Worm (Caenorhabditis elegans) whole organism, L4 larva: Measurements from ENCODE around the gene catp-8.

Experiments
- F26F4.8 ChIP-seq: fragments of 200-800 bp; sonication (Bioruptor generic); conservative IDR thresholded peaks from 2 replicates; pipeline ENCODE4 v1.3.6; 2022; ENCODE audit warnings: missing genetic modification characterization, missing compliant biosample characterization
- F44E2.7 ChIP-seq: fragments of 200-800 bp; sonication (Bioruptor generic); IDR thresholded peaks from 2 replicates; pipeline ENCODE4 v2.1.2; 2022; ENCODE audit warnings: missing genetic modification characterization, missing compliant biosample characterization
- F49E8.2 ChIP-seq: sonication (generic microtip); optimal IDR thresholded peaks from 2 replicates; lab custom pipeline; 2016; ENCODE audit warnings: missing compliant biosample characterization, mild to moderate bottlenecking, missing genetic modification characterization, borderline replicate concordance
- T26A8.4 ChIP-seq: fragments of 200-800 bp; sonication (Bioruptor generic); IDR thresholded peaks from 2 replicates; pipeline ENCODE4 v1.3.6; 2022; ENCODE audit warnings: missing genetic modification characterization, missing compliant biosample characterization
- Y48G9A.11 ChIP-seq: fragments of 200-800 bp; sonication (Bioruptor generic); IDR thresholded peaks from 2 replicates; pipeline ENCODE4 v1.3.6; 2022; ENCODE audit warnings: missing genetic modification reagents, missing genetic modification characterization, missing compliant biosample characterization
- Y75B8A.6 ChIP-seq: fragments of 200-800 bp; sonication (Bioruptor generic); IDR thresholded peaks from 2 replicates; pipeline ENCODE4 v1.3.6; 2022; ENCODE audit warnings: missing genetic modification reagents, missing genetic modification characterization, missing compliant biosample characterization
- ZK337.2 ChIP-seq: fragments of 200-800 bp; sonication (Bioruptor generic); IDR thresholded peaks from 2 replicates; pipeline ENCODE4 v1.3.6; 2022; ENCODE audit warnings: missing genetic modification reagents, missing genetic modification characterization, missing compliant biosample characterization
- ZK546.5 ChIP-seq, 2 experiments: sonication (generic microtip); optimal IDR thresholded peaks; 2 replicates each; lab custom pipeline; 2017; ENCODE audit warnings: missing biosample characterization in 2 of 2, missing genetic modification characterization in 2 of 2
- ama-1 ChIP-seq: fragments of 150-350 bp; optimal IDR thresholded peaks from 2 replicates; lab custom pipeline; 2014; ENCODE audit warnings: inconsistent platforms, mixed read lengths
- ceh-28 ChIP-seq: fragments of 150-350 bp; optimal IDR thresholded peaks from 2 replicates; lab custom pipeline; 2014; ENCODE audit warnings: missing biosample characterization, missing genetic modification reagents, missing genetic modification characterization
- ceh-44 ChIP-seq: fragments of 200-800 bp; sonication (Bioruptor generic); IDR thresholded peaks from 2 replicates; pipeline ENCODE4 v1.3.6; 2022; ENCODE audit warnings: missing genetic modification reagents, missing genetic modification characterization, missing compliant biosample characterization
- ctbp-1 ChIP-seq: fragments of 200-800 bp; sonication (Bioruptor generic); IDR thresholded peaks from 2 replicates; pipeline ENCODE4 v1.3.6; 2022; ENCODE audit warnings: missing genetic modification reagents, missing genetic modification characterization, missing compliant biosample characterization
- daf-12 ChIP-seq: fragments of 150-350 bp; optimal IDR thresholded peaks from 2 replicates; lab custom pipeline; 2014; ENCODE audit warnings: missing biosample characterization, missing genetic modification reagents, missing genetic modification characterization
- daf-19 ChIP-seq: fragments of 200-800 bp; sonication (Bioruptor generic); conservative IDR thresholded peaks from 2 replicates; pipeline ENCODE4 v1.3.6; 2022; ENCODE audit warnings: missing genetic modification characterization, missing compliant biosample characterization
- duxl-1 ChIP-seq: sonication (generic microtip); optimal IDR thresholded peaks from 2 replicates; lab custom pipeline; 2016; ENCODE audit warnings: mild to moderate bottlenecking, missing genetic modification characterization, moderate library complexity, missing compliant biosample characterization; ENCODE audit not compliant: poor library complexity
- dve-1 ChIP-seq: sonication (generic microtip); optimal IDR thresholded peaks from 2 replicates; lab custom pipeline; 2017; ENCODE audit warnings: antibody characterized with exemption, mild to moderate bottlenecking, missing genetic modification characterization, missing compliant biosample characterization; ENCODE audit not compliant: insufficient read depth
- egl-27 ChIP-seq: sonication (generic microtip); optimal IDR thresholded peaks from 3 replicates; lab custom pipeline; 2017; ENCODE audit warnings: missing biosample characterization, missing genetic modification reagents, missing genetic modification characterization
- egl-43 ChIP-seq: fragments of 200-800 bp; sonication (Bioruptor generic); IDR thresholded peaks from 2 replicates; pipeline ENCODE4 v1.3.6; 2022; ENCODE audit warnings: missing genetic modification reagents, missing genetic modification characterization, missing compliant biosample characterization
- fos-1 ChIP-seq: fragments of 150-350 bp; optimal IDR thresholded peaks from 2 replicates; lab custom pipeline; 2014; ENCODE audit warnings: missing biosample characterization, missing genetic modification characterization
- gei-8 ChIP-seq: fragments of 200-800 bp; sonication (Bioruptor generic); optimal IDR thresholded peaks from 2 replicates; lab custom pipeline; 2018; ENCODE audit warnings: mild to moderate bottlenecking, missing genetic modification characterization, missing compliant biosample characterization
- hmg-1.1 ChIP-seq: fragments of 200-800 bp; sonication (Bioruptor generic); IDR thresholded peaks from 2 replicates; pipeline ENCODE4 v1.3.6; 2022; ENCODE audit warnings: missing genetic modification reagents, missing genetic modification characterization, missing compliant biosample characterization
- jun-1 ChIP-seq: fragments of 150-350 bp; optimal IDR thresholded peaks from 2 replicates; lab custom pipeline; 2014; ENCODE audit warnings: missing biosample characterization, missing genetic modification reagents, missing genetic modification characterization
- lim-7 ChIP-seq: fragments of 200-800 bp; sonication (Bioruptor generic); IDR thresholded peaks from 2 replicates; pipeline ENCODE4 v1.3.6; 2022; ENCODE audit warnings: missing genetic modification characterization, missing compliant biosample characterization
- lin-13 ChIP-seq: fragments of 150-350 bp; optimal IDR thresholded peaks from 2 replicates; lab custom pipeline; 2014; ENCODE audit warnings: missing biosample characterization, missing genetic modification reagents, missing genetic modification characterization
- lin-15B ChIP-seq: fragments of 150-350 bp; sonication (generic microtip); optimal IDR thresholded peaks from 3 replicates; lab custom pipeline; 2014; ENCODE audit warnings: missing biosample characterization, missing genetic modification characterization
- lin-38 ChIP-seq: fragments of 200-800 bp; sonication (Bioruptor generic); IDR thresholded peaks from 2 replicates; pipeline ENCODE4 v1.3.6; 2022; ENCODE audit warnings: missing genetic modification reagents, missing genetic modification characterization, missing compliant biosample characterization
- lin-39 ChIP-seq: fragments of 150-350 bp; optimal IDR thresholded peaks from 2 replicates; lab custom pipeline; 2014; ENCODE audit warnings: missing biosample characterization, missing genetic modification reagents, missing genetic modification characterization
- madf-5 ChIP-seq, 2 experiments: fragments of 200-800 bp; sonication (Bioruptor generic); IDR thresholded peaks; 2 replicates each; pipeline ENCODE4 v1.3.6; 2022; ENCODE audit warnings: missing compliant biosample characterization in 2 of 2, missing genetic modification characterization in 2 of 2
- mdl-1 ChIP-seq, 2 experiments: fragments of 150-350 bp in 1 of 2; sonication (generic microtip) in 1 of 2; optimal IDR thresholded peaks; 2 replicates each; lab custom pipeline; 2014 to 2017; ENCODE audit warnings: missing biosample characterization in 2 of 2, missing genetic modification characterization in 2 of 2
- mep-1 ChIP-seq: fragments of 150-350 bp; sonication (generic microtip); optimal IDR thresholded peaks from 3 replicates; lab custom pipeline; 2014; ENCODE audit warnings: missing biosample characterization, missing genetic modification characterization
- mes-2 ChIP-seq: sonication (generic microtip); optimal IDR thresholded peaks from 2 replicates; lab custom pipeline; 2016; ENCODE audit warnings: missing genotype, mild to moderate bottlenecking, missing genetic modification characterization, missing compliant biosample characterization; ENCODE audit not compliant: poor library complexity, severe bottlenecking
- nhr-11 ChIP-seq: fragments of 150-350 bp; optimal IDR thresholded peaks from 2 replicates; lab custom pipeline; 2014; ENCODE audit warnings: missing biosample characterization, missing genetic modification characterization
- nhr-111 ChIP-seq: fragments of 200-800 bp; sonication (Bioruptor generic); optimal IDR thresholded peaks from 2 replicates; lab custom pipeline; 2018; ENCODE audit warnings: mild to moderate bottlenecking, missing genetic modification characterization, missing compliant biosample characterization
- nhr-25 ChIP-seq: sonication (generic microtip); optimal IDR thresholded peaks from 2 replicates; lab custom pipeline; 2017; ENCODE audit warnings: missing genetic modification characterization, mild to moderate bottlenecking, missing compliant biosample characterization, antibody characterized with exemption, moderate library complexity, borderline replicate concordance; ENCODE audit not compliant: insufficient read depth
- nhr-41 ChIP-seq: fragments of 200-800 bp; sonication (Bioruptor generic); IDR thresholded peaks from 2 replicates; pipeline ENCODE4 v1.3.6; 2022; ENCODE audit warnings: missing genetic modification reagents, missing genetic modification characterization, missing compliant biosample characterization
- nhr-6 ChIP-seq: fragments of 150-350 bp; optimal IDR thresholded peaks from 2 replicates; lab custom pipeline; 2014; ENCODE audit warnings: missing biosample characterization, missing genetic modification characterization
- nhr-77 ChIP-seq: fragments of 150-350 bp; optimal IDR thresholded peaks from 2 replicates; lab custom pipeline; 2014; ENCODE audit warnings: missing biosample characterization, missing genetic modification characterization
- pha-4 ChIP-seq, 2 experiments: fragments of 150-350 bp in 1 of 2; fragments of 200-800 bp in 1 of 2; sonication (Bioruptor generic) in 1 of 2; IDR thresholded peaks in 1 of 2; optimal IDR thresholded peaks in 1 of 2; 2 replicates each; pipeline versions ENCODE4 v1.3.6 to Lab custom; 2014 to 2022; ENCODE audit warnings: missing genetic modification characterization in 2 of 2, missing genetic modification reagents in 2 of 2, missing biosample characterization in 1 of 2, missing compliant biosample characterization in 1 of 2
- php-3 ChIP-seq: fragments of 200-800 bp; sonication (Bioruptor generic); IDR thresholded peaks from 2 replicates; pipeline ENCODE4 v1.3.6; 2022; ENCODE audit warnings: missing genetic modification reagents, missing genetic modification characterization, missing compliant biosample characterization
- pqm-1 ChIP-seq: sonication (generic microtip); optimal IDR thresholded peaks from 2 replicates; lab custom pipeline; 2017; ENCODE audit warnings: missing biosample characterization, missing genetic modification characterization
- rbr-2 ChIP-seq: sonication (generic microtip); optimal IDR thresholded peaks from 2 replicates; lab custom pipeline; 2016; ENCODE audit warnings: missing genotype, missing genetic modification characterization, missing compliant biosample characterization
- set-16 ChIP-seq: fragments of 200-800 bp; sonication (Bioruptor generic); IDR thresholded peaks from 2 replicates; pipeline ENCODE4 v1.3.6; 2022; ENCODE audit warnings: missing genetic modification reagents, missing genetic modification characterization, missing compliant biosample characterization
- skn-1 ChIP-seq: fragments of 150-350 bp; optimal IDR thresholded peaks from 2 replicates; lab custom pipeline; 2014; ENCODE audit warnings: missing biosample characterization, missing genetic modification characterization
- spr-3 ChIP-seq: fragments of 200-800 bp; sonication (Bioruptor generic); optimal IDR thresholded peaks from 2 replicates; lab custom pipeline; 2018; ENCODE audit warnings: mild to moderate bottlenecking, missing genetic modification characterization, missing compliant biosample characterization
- unc-130 ChIP-seq: sonication (generic microtip); optimal IDR thresholded peaks from 2 replicates; lab custom pipeline; 2016; ENCODE audit warnings: missing genetic modification reagents, missing genetic modification characterization, missing compliant biosample characterization
- unc-62 ChIP-seq, 3 experiments: fragments of 150-350 bp in 1 of 3; sonication (generic microtip); optimal IDR thresholded peaks in 2 of 3; peaks in 1 of 3; 1 replicate in 1 of 3; 2 replicates in 2 of 3; lab custom pipeline; 2014 to 2017; ENCODE audit warnings: missing biosample characterization in 3 of 3, missing genetic modification characterization in 3 of 3, missing genetic modification reagents in 3 of 3, missing genotype in 1 of 3
- zfp-2 ChIP-seq: sonication (generic microtip); optimal IDR thresholded peaks from 2 replicates; lab custom pipeline; 2016; ENCODE audit warnings: mild to moderate bottlenecking, missing genetic modification characterization, missing compliant biosample characterization
- zfp-3 ChIP-seq: fragments of 200-800 bp; sonication (Bioruptor generic); conservative IDR thresholded peaks from 2 replicates; pipeline ENCODE4 v1.3.6; 2022; ENCODE audit warnings: missing genetic modification reagents, missing genetic modification characterization, missing compliant biosample characterization
- zip-11 ChIP-seq: fragments of 200-800 bp; sonication (Bioruptor generic); IDR thresholded peaks from 2 replicates; pipeline ENCODE4 v1.3.6; 2022; ENCODE audit warnings: missing genetic modification characterization, missing compliant biosample characterization
- zip-2 ChIP-seq: fragments of 150-350 bp; optimal IDR thresholded peaks from 2 replicates; lab custom pipeline; 2014; ENCODE audit warnings: missing biosample characterization, missing genetic modification characterization
- ztf-11 ChIP-seq: fragments of 150-350 bp; optimal IDR thresholded peaks from 2 replicates; lab custom pipeline; 2014; ENCODE audit warnings: missing biosample characterization, missing genetic modification characterization

catp-8 gene

ce11 chrIV:11433709-11434108 lies 45.3 kb downstream of the catp-8 start (continued):
- TF ChIP-seq ztf-11, result no peak
- TF ChIP-seq unc-62 (GFP tag; optimal IDR thresholded peaks at IDR 0.05 in 1 of 2; lab: Kevin White, UChicago), result peak in 1 of 2 experiments; percentile 21
- TF ChIP-seq unc-62 (tag; optimal IDR thresholded peaks at IDR 0.05; lab: Kevin White, UChicago), result no peak
- peak; percentile 28 for TF ChIP-seq nhr-77 (tag; lab: Kevin White, UChicago)
- no peak for TF ChIP-seq nhr-41 (GFP tag; lab: Robert Waterston, UW)
- no peak for TF ChIP-seq nhr-25 (tag; lab: Kevin White, UChicago)
- TF ChIP-seq nhr-6, result peak; percentile 14
- no peak for TF ChIP-seq F44E2.7 (GFP tag; lab: Robert Waterston, UW)
- TF ChIP-seq gei-8 (GFP tag; lab: Kevin White, UChicago), result no peak
- TF ChIP-seq ZK546.5 (tag; optimal IDR thresholded peaks at IDR 0.05; lab: Kevin White, UChicago), result no peak
- TF ChIP-seq php-3, result no peak
- no peak for TF ChIP-seq F49E8.2
- peak; percentile 79 for TF ChIP-seq rbr-2 (tag; lab: Kevin White, UChicago)
- TF ChIP-seq daf-19 (GFP tag; lab: Robert Waterston, UW), result no peak
- no peak for TF ChIP-seq lim-7 (GFP tag; lab: Robert Waterston, UW)
- peak; percentile 61 for TF ChIP-seq ctbp-1 (GFP tag; lab: Robert Waterston, UW)
- no peak for TF ChIP-seq F26F4.8 (GFP tag; lab: Robert Waterston, UW)
- no peak for TF ChIP-seq zfp-3 (GFP tag; lab: Robert Waterston, UW)
- no peak for TF ChIP-seq mes-2 (tag; lab: Kevin White, UChicago)
- TF ChIP-seq ceh-28 (tag; lab: Kevin White, UChicago), result peak; percentile 39
- TF ChIP-seq set-16 (GFP tag; lab: Robert Waterston, UW), result no peak
- TF ChIP-seq nhr-111 (GFP tag; lab: Kevin White, UChicago), result no peak
- no peak for TF ChIP-seq fos-1 (tag; lab: Kevin White, UChicago)
- TF ChIP-seq T26A8.4 (GFP tag; lab: Robert Waterston, UW), result 0 out of 2 replicates have a peak, but pooled peaks have one; percentile 28
- TF ChIP-seq lin-39 (tag; lab: Kevin White, UChicago), result no peak
- TF ChIP-seq zip-2 (tag; lab: Kevin White, UChicago), result no peak
- no peak for TF ChIP-seq egl-43 (GFP tag; lab: Robert Waterston, UW)
- TF ChIP-seq unc-130 (GFP tag; lab: Kevin White, UChicago), result no peak
- peak; percentile 80 for TF ChIP-seq mep-1 (tag; lab: Kevin White, UChicago)
- no peak for TF ChIP-seq spr-3 (GFP tag; lab: Kevin White, UChicago)
- peak; percentile 57; the same call in 1 of the 2 replicates for TF ChIP-seq hmg-1.1
- TF ChIP-seq duxl-1 (tag; lab: Kevin White, UChicago), result no peak
- TF ChIP-seq zip-11 (GFP tag; lab: Robert Waterston, UW), result no peak
- no peak for TF ChIP-seq ZK337.2
- no peak for TF ChIP-seq Y75B8A.6
- no peak for TF ChIP-seq mdl-1 (tag; optimal IDR thresholded peaks at IDR 0.05; lab: Kevin White, UChicago)
- peak; percentile 53 for TF ChIP-seq nhr-11 (tag; lab: Kevin White, UChicago)
- TF ChIP-seq lin-13 (GFP tag; lab: Kevin White, UChicago), result peak; percentile 13
- TF ChIP-seq lin-15B (tag; lab: Kevin White, UChicago), result no peak
- TF ChIP-seq skn-1 (tag; lab: Kevin White, UChicago), result no peak
- no peak for TF ChIP-seq ama-1 (lab: Kevin White, UChicago)
- no peak for TF ChIP-seq zfp-2 (tag; lab: Kevin White, UChicago)
- TF ChIP-seq daf-12 (tag; lab: Kevin White, UChicago), result no peak
- TF ChIP-seq jun-1 (tag; lab: Kevin White, UChicago), result no peak
- no peak for TF ChIP-seq pha-4 (GFP tag; IDR thresholded peaks at IDR 0.05; lab: Robert Waterston, UW)
- TF ChIP-seq pha-4 (tag; optimal IDR thresholded peaks at IDR 0.05; lab: Kevin White, UChicago), result peak; percentile 66
- peak; percentile 49 for TF ChIP-seq dve-1 (tag; lab: Kevin White, UChicago)
- TF ChIP-seq pqm-1 (tag; lab: Kevin White, UChicago), result no peak
- TF ChIP-seq egl-27 (tag; lab: Kevin White, UChicago), result no peak
- TF ChIP-seq ceh-44, result no peak
- TF ChIP-seq madf-5 (GFP tag; IDR thresholded peaks at IDR 0.05; lab: Robert Waterston, UW), result no peak
- no peak for TF ChIP-seq Y48G9A.11 (GFP tag; lab: Robert Waterston, UW)
- no peak; the same call in 1 of the 2 replicates for TF ChIP-seq lin-38
